Worm (Caenorhabditis elegans) whole organism, L1 larva: ENCODE data around the gene W02B12.1.

ENCODE experiments used
- ama-1 ChIP-seq: fragments of 150-350 bp; optimal IDR thresholded peaks from 2 replicates; lab custom pipeline; 2014
- ceh-82 ChIP-seq, 3 experiments: fragments of 150-350 bp in 1 of 3; sonication (generic microtip) in 2 of 3; optimal IDR thresholded peaks; 2 replicates each; lab custom pipeline; 2014 to 2017; ENCODE audit warnings: missing biosample characterization in 3 of 3, missing genetic modification characterization in 3 of 3
- dpl-1 ChIP-seq, 3 experiments: fragments of 150-350 bp in 2 of 3; sonication (generic microtip) in 1 of 3; optimal IDR thresholded peaks; 2 replicates each; lab custom pipeline; 2014 to 2017; ENCODE audit warnings: missing biosample characterization in 3 of 3, missing genetic modification characterization in 3 of 3, missing genetic modification reagents in 3 of 3
- efl-1 ChIP-seq, 4 experiments: fragments of 150-350 bp; optimal IDR thresholded peaks in 3 of 4; peaks in 1 of 4; 1 replicate in 1 of 4; 2 replicates in 3 of 4; lab custom pipeline; 2014; ENCODE audit warnings: missing biosample characterization in 2 of 4, missing genetic modification characterization in 2 of 4, missing genetic modification reagents in 2 of 4
- elt-2 ChIP-seq: sonication (generic microtip); optimal IDR thresholded peaks from 2 replicates; lab custom pipeline; 2016; ENCODE audit warnings: missing genetic modification characterization, mild to moderate bottlenecking, inconsistent platforms, missing compliant biosample characterization, missing genetic modification reagents
- ets-5 ChIP-seq: fragments of 200-800 bp; sonication (Bioruptor generic); IDR thresholded peaks from 2 replicates; pipeline ENCODE4 v1.3.6; 2022; ENCODE audit warnings: missing genetic modification characterization, missing compliant biosample characterization
- jun-1 ChIP-seq: fragments of 150-350 bp; optimal IDR thresholded peaks from 2 replicates; lab custom pipeline; 2014; ENCODE audit warnings: missing biosample characterization, missing genetic modification reagents, missing genetic modification characterization
- lir-3 ChIP-seq: sonication (generic microtip); optimal IDR thresholded peaks from 2 replicates; lab custom pipeline; 2016; ENCODE audit warnings: mild to moderate bottlenecking, missing genetic modification characterization, moderate library complexity, missing compliant biosample characterization; ENCODE audit not compliant: poor library complexity
- rnt-1 ChIP-seq: sonication (generic microtip); optimal IDR thresholded peaks from 2 replicates; lab custom pipeline; 2016; ENCODE audit warnings: mild to moderate bottlenecking, missing genetic modification characterization, moderate library complexity, missing compliant biosample characterization
- sox-4 ChIP-seq: sonication (generic microtip); optimal IDR thresholded peaks from 2 replicates; lab custom pipeline; 2016; ENCODE audit warnings: missing genetic modification characterization, missing compliant biosample characterization
- tbx-2 ChIP-seq: sonication (generic microtip); optimal IDR thresholded peaks from 2 replicates; lab custom pipeline; 2016; ENCODE audit warnings: missing genetic modification characterization, missing compliant biosample characterization
- unc-62 ChIP-seq: fragments of 150-350 bp; optimal IDR thresholded peaks from 2 replicates; lab custom pipeline; 2014; ENCODE audit warnings: missing biosample characterization, missing genetic modification reagents, missing genetic modification characterization

DNA sequence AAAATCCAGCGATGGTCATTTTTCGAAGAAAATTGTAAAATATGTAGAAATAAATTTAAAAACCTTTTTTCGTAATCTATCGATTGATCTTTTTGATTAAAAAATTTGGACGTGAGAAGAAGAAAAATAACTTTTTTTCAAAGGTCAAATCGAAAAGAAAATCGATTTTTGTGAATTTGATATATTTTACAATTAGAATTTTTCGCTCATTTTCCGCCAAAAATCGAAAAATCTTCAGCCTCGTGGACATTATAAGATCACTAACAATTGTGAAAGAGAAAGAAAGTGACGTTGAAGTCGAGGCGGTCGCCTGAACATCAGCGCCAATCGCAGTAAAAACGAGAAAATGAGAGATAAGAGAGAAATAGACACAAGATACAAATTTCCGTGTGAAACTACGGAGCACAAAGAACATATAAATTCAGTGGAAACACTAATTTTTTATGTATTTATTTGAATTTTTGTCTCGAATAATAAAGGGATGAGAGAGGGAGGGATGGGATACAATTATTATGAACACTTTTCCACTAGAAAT, 20.8 kb downstream of the W02B12.1 start, which contains the start of gene cisd-1:
- TF ChIP-seq tbx-2 (tag; lab: Kevin White, UChicago) (peak; percentile 0), dpl-1 (GFP tag; optimal IDR thresholded peaks at IDR 0.05; lab: Kevin White, UChicago) (no peak), ets-5 (GFP tag; lab: Robert Waterston, UW) (no peak), ceh-82 (tag; optimal IDR thresholded peaks at IDR 0.05; lab: Kevin White, UChicago) (no peak), lir-3 (tag; lab: Kevin White, UChicago) (no peak), efl-1 (optimal IDR thresholded peaks at IDR 0.05; lab: Kevin White, UChicago) (no peak), efl-1 (GFP tag; optimal IDR thresholded peaks at IDR 0.05 in 1 of 2; lab: Kevin White, UChicago) (no peak), rnt-1 (tag; lab: Kevin White, UChicago) (no peak), elt-2 (tag; lab: Kevin White, UChicago) (peak; percentile 33), sox-4 (tag; lab: Kevin White, UChicago) (no peak), unc-62 (GFP tag; lab: Kevin White, UChicago) (no peak), ama-1 (lab: Kevin White, UChicago) (no peak), jun-1 (tag; lab: Kevin White, UChicago) (no peak)
